Worm (Caenorhabditis elegans): Measurements from ENCODE around the gene srz-104.

DNA sequence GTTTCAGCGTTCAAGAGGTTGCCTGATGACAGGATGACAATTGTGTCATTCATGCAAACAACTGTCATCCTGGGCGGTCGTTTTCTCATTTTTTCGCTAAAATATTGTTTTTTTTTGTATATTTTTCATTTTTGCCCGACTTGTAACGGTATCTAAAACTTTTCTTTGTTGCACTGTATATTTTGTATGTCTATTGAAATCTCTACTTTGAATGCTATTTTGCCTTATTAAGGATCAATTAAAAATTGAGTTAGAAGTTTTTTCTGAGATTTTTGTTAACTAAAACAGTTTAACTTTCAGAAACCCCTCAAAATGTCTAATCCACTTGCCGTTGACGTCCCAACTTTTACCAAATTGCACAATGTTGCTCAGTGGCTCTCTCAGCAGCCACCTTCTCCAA, 45.6 kb upstream of the srz-104 start, which contains the start of gene ccch-2:
- TF ChIP-seq K12H6.12 (tag; optimal IDR thresholded peaks at IDR 0.05) = no peak
- no peak for TF ChIP-seq ets-4 (GFP tag; optimal IDR thresholded peaks at IDR 0.05)

Data from whole organism, young adult.